Worm (Caenorhabditis elegans) whole organism, early embryonic: ENCODE measurements around the gene C14E2.6.

ENCODE experiments used
- B0310.2 ChIP-seq: sonication (generic microtip); optimal IDR thresholded peaks from 2 replicates; lab custom pipeline; 2016; ENCODE audit warnings: mild to moderate bottlenecking, missing genetic modification characterization, missing compliant biosample characterization
- aly-1 ChIP-seq: sonication (generic microtip); optimal IDR thresholded peaks from 2 replicates; lab custom pipeline; 2016; ENCODE audit warnings: missing genetic modification characterization, missing compliant biosample characterization
- ama-1 ChIP-seq: fragments of 150-350 bp; optimal IDR thresholded peaks from 2 replicates; lab custom pipeline; 2014
- ceh-13 ChIP-seq: fragments of 200-800 bp; sonication (Bioruptor generic); optimal IDR thresholded peaks from 2 replicates; lab custom pipeline; 2018; ENCODE audit warnings: mild to moderate bottlenecking, missing genetic modification characterization, missing compliant biosample characterization
- ceh-36 ChIP-seq: sonication (generic microtip); optimal IDR thresholded peaks from 2 replicates; lab custom pipeline; 2016; ENCODE audit warnings: missing genetic modification characterization, inconsistent platforms, missing compliant biosample characterization
- ets-7 ChIP-seq: sonication (generic microtip); optimal IDR thresholded peaks from 2 replicates; lab custom pipeline; 2016; ENCODE audit warnings: missing genotype, missing genetic modification characterization, missing compliant biosample characterization
- flt-1 ChIP-seq: fragments of 200-800 bp; sonication (Bioruptor generic); IDR thresholded peaks from 2 replicates; pipeline ENCODE4 v1.3.6; 2022; ENCODE audit warnings: missing genetic modification characterization, missing compliant biosample characterization
- hmbx-1 ChIP-seq: sonication (generic microtip); optimal IDR thresholded peaks from 2 replicates; lab custom pipeline; 2016; ENCODE audit warnings: mild to moderate bottlenecking, missing genetic modification characterization, missing compliant biosample characterization
- hmg-4 ChIP-seq: fragments of 200-800 bp; sonication (Bioruptor generic); optimal IDR thresholded peaks from 2 replicates; lab custom pipeline; 2018; ENCODE audit warnings: mild to moderate bottlenecking, missing genetic modification characterization, missing compliant biosample characterization
- hnd-1 ChIP-seq: sonication (generic microtip); optimal IDR thresholded peaks from 2 replicates; lab custom pipeline; 2016; ENCODE audit warnings: missing genetic modification characterization, missing compliant biosample characterization
- sea-1 ChIP-seq: fragments of 200-800 bp; sonication (Bioruptor generic); conservative IDR thresholded peaks from 2 replicates; pipeline ENCODE4 v1.3.6; 2022; ENCODE audit warnings: missing genetic modification characterization, missing compliant biosample characterization
- tbx-11 ChIP-seq: fragments of 200-800 bp; sonication (Bioruptor generic); IDR thresholded peaks from 2 replicates; pipeline ENCODE4 v1.3.6; 2022; ENCODE audit warnings: missing genetic modification characterization, missing compliant biosample characterization
- tbx-37 ChIP-seq: fragments of 200-800 bp; sonication (Bioruptor generic); conservative IDR thresholded peaks from 2 replicates; pipeline ENCODE4 v1.3.6; 2022; ENCODE audit warnings: missing genetic modification reagents, missing genetic modification characterization, missing compliant biosample characterization
- tra-4 ChIP-seq: sonication (generic microtip); optimal IDR thresholded peaks from 2 replicates; lab custom pipeline; 2017; ENCODE audit warnings: missing genetic modification characterization, missing compliant biosample characterization

- TF ChIP-seq ets-7 (tag; lab: Kevin White, UChicago) (no peak), ama-1 (lab: Kevin White, UChicago) (no peak), tbx-11 (GFP tag; lab: Robert Waterston, UW) (no peak), hmbx-1 (tag; lab: Kevin White, UChicago) (no peak), ceh-36 (tag; lab: Kevin White, UChicago) (no peak), B0310.2 (tag; lab: Kevin White, UChicago) (no peak), flt-1 (no peak), ceh-13 (GFP tag; lab: Kevin White, UChicago) (no peak), tbx-37 (GFP tag; lab: Robert Waterston, UW) (no peak), hmg-4 (GFP tag; lab: Kevin White, UChicago) (no peak), tra-4 (tag; lab: Kevin White, UChicago) (no peak), sea-1 (GFP tag; lab: Robert Waterston, UW) (no peak), hnd-1 (tag; lab: Kevin White, UChicago) (no peak), aly-1 (tag; lab: Kevin White, UChicago) (no peak)
Measured at ce11 chrX:1785692-1786091, 44.1 kb downstream of the C14E2.6 start.
